Worm (Caenorhabditis elegans) whole organism, late embryonic: Measurements from ENCODE around the gene K09F6.13.

Experiments used
- C08G9.2 ChIP-seq: sonication (generic microtip); optimal IDR thresholded peaks from 2 replicates; lab custom pipeline; 2016; ENCODE audit warnings: mild to moderate bottlenecking, missing genetic modification characterization, moderate library complexity, missing compliant biosample characterization
- C38D4.7 ChIP-seq: fragments of 200-800 bp; sonication (Bioruptor generic); optimal IDR thresholded peaks from 2 replicates; lab custom pipeline; 2018; ENCODE audit warnings: mild to moderate bottlenecking, missing genetic modification characterization, moderate library complexity, missing compliant biosample characterization
- F13H6.1 ChIP-seq: sonication (generic microtip); optimal IDR thresholded peaks from 2 replicates; lab custom pipeline; 2016; ENCODE audit warnings: missing genetic modification characterization, missing compliant biosample characterization
- K02D7.2 ChIP-seq: sonication (generic microtip); optimal IDR thresholded peaks from 2 replicates; lab custom pipeline; 2017; ENCODE audit warnings: mild to moderate bottlenecking, missing genetic modification characterization, missing compliant biosample characterization
- K09A11.1 ChIP-seq: sonication (generic microtip); optimal IDR thresholded peaks from 2 replicates; lab custom pipeline; 2017; ENCODE audit warnings: antibody characterized with exemption, mild to moderate bottlenecking, missing genetic modification characterization, missing compliant biosample characterization; ENCODE audit not compliant: insufficient read depth
- ahr-1 ChIP-seq: sonication (generic microtip); optimal IDR thresholded peaks from 2 replicates; lab custom pipeline; 2016; ENCODE audit warnings: missing genetic modification characterization, missing compliant biosample characterization
- ceh-22 ChIP-seq: sonication (generic microtip); optimal IDR thresholded peaks from 2 replicates; lab custom pipeline; 2017; ENCODE audit warnings: missing biosample characterization, missing genetic modification characterization
- ceh-30 ChIP-seq: fragments of 150-350 bp; optimal IDR thresholded peaks from 2 replicates; lab custom pipeline; 2014; ENCODE audit warnings: missing biosample characterization, missing genetic modification characterization
- ceh-31 ChIP-seq: sonication (generic microtip); optimal IDR thresholded peaks from 2 replicates; lab custom pipeline; 2016; ENCODE audit warnings: missing genetic modification characterization, missing compliant biosample characterization
- ceh-34 ChIP-seq: sonication (generic microtip); optimal IDR thresholded peaks from 2 replicates; lab custom pipeline; 2016; ENCODE audit warnings: mild to moderate bottlenecking, missing genetic modification characterization, missing compliant biosample characterization
- ceh-48 ChIP-seq: sonication (generic microtip); optimal IDR thresholded peaks from 2 replicates; lab custom pipeline; 2016; ENCODE audit warnings: missing genetic modification characterization, inconsistent platforms, missing compliant biosample characterization
- ceh-6 ChIP-seq: fragments of 200-800 bp; sonication (Bioruptor generic); optimal IDR thresholded peaks from 2 replicates; lab custom pipeline; 2018; ENCODE audit warnings: mild to moderate bottlenecking, missing genetic modification characterization, missing compliant biosample characterization
- ceh-9 ChIP-seq: sonication (generic microtip); optimal IDR thresholded peaks from 2 replicates; lab custom pipeline; 2016; ENCODE audit warnings: mild to moderate bottlenecking, missing genetic modification characterization, inconsistent platforms, missing compliant biosample characterization
- che-1 ChIP-seq: sonication (generic microtip); optimal IDR thresholded peaks from 2 replicates; lab custom pipeline; 2016; ENCODE audit warnings: mild to moderate bottlenecking, missing genetic modification characterization, missing compliant biosample characterization
- dve-1 ChIP-seq: sonication (generic microtip); optimal IDR thresholded peaks from 2 replicates; lab custom pipeline; 2017; ENCODE audit warnings: antibody characterized with exemption, mild to moderate bottlenecking, missing genetic modification characterization, missing compliant biosample characterization
- elt-2 ChIP-seq: sonication (generic microtip); optimal IDR thresholded peaks from 2 replicates; lab custom pipeline; 2016; ENCODE audit warnings: missing genetic modification reagents, missing genetic modification characterization, missing compliant biosample characterization
- fkh-10 ChIP-seq: fragments of 150-350 bp; optimal IDR thresholded peaks from 2 replicates; lab custom pipeline; 2014; ENCODE audit warnings: missing biosample characterization, missing genetic modification reagents, missing genetic modification characterization
- hlh-13 ChIP-seq: fragments of 200-800 bp; sonication (Bioruptor generic); optimal IDR thresholded peaks from 2 replicates; lab custom pipeline; 2018; ENCODE audit warnings: mild to moderate bottlenecking, missing genetic modification characterization, missing compliant biosample characterization
- hlh-6 ChIP-seq: sonication (generic microtip); optimal IDR thresholded peaks from 2 replicates; lab custom pipeline; 2016; ENCODE audit warnings: missing genotype, missing genetic modification characterization, missing compliant biosample characterization
- hlh-8 ChIP-seq: sonication (generic microtip); optimal IDR thresholded peaks from 2 replicates; lab custom pipeline; 2016; ENCODE audit warnings: missing genotype, missing genetic modification characterization, missing compliant biosample characterization
- lim-6 ChIP-seq: sonication (generic microtip); optimal IDR thresholded peaks from 2 replicates; lab custom pipeline; 2016; ENCODE audit warnings: missing genetic modification characterization, missing compliant biosample characterization
- nhr-232 ChIP-seq: sonication (generic microtip); optimal IDR thresholded peaks from 2 replicates; lab custom pipeline; 2016; ENCODE audit warnings: missing genetic modification characterization, missing compliant biosample characterization
- npax-4 ChIP-seq: sonication (generic microtip); optimal IDR thresholded peaks from 2 replicates; lab custom pipeline; 2016; ENCODE audit warnings: missing genetic modification characterization, missing compliant biosample characterization
- odd-2 ChIP-seq: sonication (generic microtip); optimal IDR thresholded peaks from 2 replicates; lab custom pipeline; 2017; ENCODE audit warnings: antibody characterized with exemption, mild to moderate bottlenecking, missing genetic modification characterization, missing compliant biosample characterization
- pat-9 ChIP-seq: fragments of 200-800 bp; sonication (Bioruptor generic); optimal IDR thresholded peaks from 2 replicates; lab custom pipeline; 2018; ENCODE audit warnings: mild to moderate bottlenecking, missing genetic modification characterization, moderate library complexity, missing compliant biosample characterization
- pha-2 ChIP-seq: sonication (generic microtip); optimal IDR thresholded peaks from 2 replicates; lab custom pipeline; 2017; ENCODE audit warnings: mild to moderate bottlenecking, missing genetic modification characterization, missing compliant biosample characterization
- pqm-1 ChIP-seq: sonication (generic microtip); optimal IDR thresholded peaks from 2 replicates; lab custom pipeline; 2016; ENCODE audit warnings: missing genetic modification characterization, missing compliant biosample characterization
- rnt-1 ChIP-seq: sonication (generic microtip); optimal IDR thresholded peaks from 2 replicates; lab custom pipeline; 2016; ENCODE audit warnings: missing genetic modification characterization, missing compliant biosample characterization
- sox-2 ChIP-seq: fragments of 200-800 bp; sonication (Bioruptor generic); IDR thresholded peaks from 2 replicates; pipeline ENCODE4 v1.3.6; 2022; ENCODE audit warnings: missing genetic modification reagents, missing genetic modification characterization, missing compliant biosample characterization
- sox-4 ChIP-seq: sonication (generic microtip); optimal IDR thresholded peaks from 2 replicates; lab custom pipeline; 2017; ENCODE audit warnings: mild to moderate bottlenecking, missing genetic modification characterization, inconsistent platforms, missing compliant biosample characterization
- tbx-7 ChIP-seq: sonication (generic microtip); optimal IDR thresholded peaks from 2 replicates; lab custom pipeline; 2016; ENCODE audit warnings: missing genotype, missing genetic modification characterization, missing compliant biosample characterization
- unc-3 ChIP-seq, 2 experiments: fragments of 200-800 bp in 1 of 2; sonication (Bioruptor generic) in 1 of 2; sonication (generic microtip) in 1 of 2; conservative IDR thresholded peaks in 1 of 2; optimal IDR thresholded peaks in 1 of 2; 2 replicates each; pipeline versions ENCODE4 v1.3.6 to Lab custom; 2016 to 2022; ENCODE audit warnings: missing compliant biosample characterization in 2 of 2, missing genetic modification characterization in 2 of 2, missing genetic modification reagents in 1 of 2
- unc-42 ChIP-seq: sonication (generic microtip); optimal IDR thresholded peaks from 2 replicates; lab custom pipeline; 2016; ENCODE audit warnings: missing genotype, missing genetic modification characterization, missing compliant biosample characterization
- unc-55 ChIP-seq: sonication (generic microtip); optimal IDR thresholded peaks from 2 replicates; lab custom pipeline; 2017; ENCODE audit warnings: missing biosample characterization, missing genetic modification reagents, missing genetic modification characterization
- zip-5 ChIP-seq: sonication (generic microtip); optimal IDR thresholded peaks from 2 replicates; lab custom pipeline; 2016; ENCODE audit warnings: missing genetic modification characterization, missing compliant biosample characterization
- ztf-16 ChIP-seq: sonication (generic microtip); optimal IDR thresholded peaks from 2 replicates; lab custom pipeline; 2017; ENCODE audit warnings: missing genetic modification characterization, missing compliant biosample characterization

The K09F6.13 gene

ce11 chrII:2305507-2305906 is 16.6 kb downstream of the K09F6.13 start:
- TF ChIP-seq pqm-1 (no peak), F13H6.1 (tag; lab: Kevin White, UChicago) (no peak), unc-42 (no peak), tbx-7 (tag; lab: Kevin White, UChicago) (no peak), odd-2 (no peak), ceh-6 (GFP tag; lab: Kevin White, UChicago) (no peak), ceh-22 (tag; lab: Kevin White, UChicago) (no peak), K09A11.1 (tag; lab: Kevin White, UChicago) (no peak), che-1 (tag; lab: Kevin White, UChicago) (no peak), pat-9 (tag; lab: Kevin White, UChicago) (no peak), unc-55 (GFP tag; lab: Kevin White, UChicago) (no peak)

- TF ChIP-seq ceh-31 (tag; lab: Kevin White, UChicago) (no peak), C08G9.2 (tag; lab: Kevin White, UChicago) (no peak)
- TF ChIP-seq, all 69 proteins: peak for 0
These were observed 17.8 kb downstream of the K09F6.13 start, which contains the start of gene B0281.3 for ce11 chrII:2306741-2307140. TSS of gene B0281.3 (plus strand) at chrII:2307041.

ce11 chrII:2312747-2313146 is 23.8 kb downstream of the K09F6.13 start, which contains the start of the genes trim-21 and B0281.1:
TSS of gene trim-21 (minus strand) at chrII:2312847.
TSS of gene B0281.1 (plus strand) at chrII:2313067.
- TF ChIP-seq sox-2 (GFP tag; lab: Robert Waterston, UW) (no peak), elt-2 (tag; lab: Kevin White, UChicago) (no peak), unc-55 (GFP tag; lab: Kevin White, UChicago) (no peak), tbx-7 (tag; lab: Kevin White, UChicago) (no peak), pha-2 (no peak), sox-4 (no peak), odd-2 (no peak), ceh-30 (tag; lab: Kevin White, UChicago) (no peak), lim-6 (no peak), unc-3 (GFP tag; conservative IDR thresholded peaks at IDR 0.05; lab: Robert Waterston, UW) (no peak), unc-3 (tag; optimal IDR thresholded peaks at IDR 0.05; lab: Kevin White, UChicago) (no peak), dve-1 (tag; lab: Kevin White, UChicago) (no peak), fkh-10 (GFP tag; lab: Kevin White, UChicago) (no peak), C38D4.7 (no peak), hlh-6 (tag; lab: Kevin White, UChicago) (no peak), rnt-1 (no peak), ceh-9 (tag; lab: Kevin White, UChicago) (no peak), zip-5 (no peak)
- TF ChIP-seq, all 69 proteins: peak for 0

- TF ChIP-seq npax-4, result no peak
- TF ChIP-seq, all 69 proteins: peak for 0
These were observed 29.0 kb downstream of the K09F6.13 start, which contains the start of the genes ZK1240.5 and ZK1240.9 for ce11 chrII:2317883-2318357. TSS of gene ZK1240.5 (minus strand) at chrII:2317933. TSS of gene ZK1240.9 (plus strand) at chrII:2318189.

- TF ChIP-seq elt-2 (tag; lab: Kevin White, UChicago), result peak; percentile 17
- TF ChIP-seq nhr-232 (tag; lab: Kevin White, UChicago), result no peak
These were observed 31.2 kb downstream of the K09F6.13 start, which contains the start of gene ZK1240.3 for ce11 chrII:2320097-2320496. TSS of gene ZK1240.3 (plus strand) at chrII:2320334.

ce11 chrII:2322857-2323518 is 34.1 kb downstream of the K09F6.13 start, which contains the start of the genes ZK1240.6 and ZK1240.2:
TSS of gene ZK1240.6 (minus strand) at chrII:2322907.
TSS of gene ZK1240.2 (plus strand) at chrII:2323376.
- TF ChIP-seq K02D7.2 (tag; lab: Kevin White, UChicago) (no peak), ahr-1 (no peak), ztf-16 (no peak), hlh-8 (no peak), zip-5 (no peak), hlh-13 (GFP tag; lab: Kevin White, UChicago) (no peak), elt-2 (tag; lab: Kevin White, UChicago) (no peak), ceh-34 (tag; lab: Kevin White, UChicago) (no peak), ceh-48 (tag; lab: Kevin White, UChicago) (no peak)
